Worm (Caenorhabditis elegans) whole organism, L4 larva: Measurements from ENCODE around the gene col-185.

ENCODE experiments used
- ama-1 ChIP-seq: fragments of 150-350 bp; optimal IDR thresholded peaks from 2 replicates; lab custom pipeline; 2014; ENCODE audit warnings: inconsistent platforms, mixed read lengths
- ctbp-1 ChIP-seq: fragments of 200-800 bp; sonication (Bioruptor generic); IDR thresholded peaks from 2 replicates; pipeline ENCODE4 v1.3.6; 2022; ENCODE audit warnings: missing genetic modification reagents, missing genetic modification characterization, missing compliant biosample characterization
- fkh-10 ChIP-seq: fragments of 150-350 bp; optimal IDR thresholded peaks from 2 replicates; lab custom pipeline; 2014; ENCODE audit warnings: missing biosample characterization, missing genetic modification reagents, missing genetic modification characterization
- pha-4 ChIP-seq, 2 experiments: fragments of 150-350 bp in 1 of 2; fragments of 200-800 bp in 1 of 2; sonication (Bioruptor generic) in 1 of 2; IDR thresholded peaks in 1 of 2; optimal IDR thresholded peaks in 1 of 2; 2 replicates each; pipeline versions ENCODE4 v1.3.6 to Lab custom; 2014 to 2022; ENCODE audit warnings: missing genetic modification characterization in 2 of 2, missing genetic modification reagents in 2 of 2, missing biosample characterization in 1 of 2, missing compliant biosample characterization in 1 of 2
- tag-97 ChIP-seq: fragments of 200-800 bp; sonication (Bioruptor generic); IDR thresholded peaks from 2 replicates; pipeline ENCODE4 v1.3.6; 2022; ENCODE audit warnings: missing genetic modification characterization, missing compliant biosample characterization

DNA sequence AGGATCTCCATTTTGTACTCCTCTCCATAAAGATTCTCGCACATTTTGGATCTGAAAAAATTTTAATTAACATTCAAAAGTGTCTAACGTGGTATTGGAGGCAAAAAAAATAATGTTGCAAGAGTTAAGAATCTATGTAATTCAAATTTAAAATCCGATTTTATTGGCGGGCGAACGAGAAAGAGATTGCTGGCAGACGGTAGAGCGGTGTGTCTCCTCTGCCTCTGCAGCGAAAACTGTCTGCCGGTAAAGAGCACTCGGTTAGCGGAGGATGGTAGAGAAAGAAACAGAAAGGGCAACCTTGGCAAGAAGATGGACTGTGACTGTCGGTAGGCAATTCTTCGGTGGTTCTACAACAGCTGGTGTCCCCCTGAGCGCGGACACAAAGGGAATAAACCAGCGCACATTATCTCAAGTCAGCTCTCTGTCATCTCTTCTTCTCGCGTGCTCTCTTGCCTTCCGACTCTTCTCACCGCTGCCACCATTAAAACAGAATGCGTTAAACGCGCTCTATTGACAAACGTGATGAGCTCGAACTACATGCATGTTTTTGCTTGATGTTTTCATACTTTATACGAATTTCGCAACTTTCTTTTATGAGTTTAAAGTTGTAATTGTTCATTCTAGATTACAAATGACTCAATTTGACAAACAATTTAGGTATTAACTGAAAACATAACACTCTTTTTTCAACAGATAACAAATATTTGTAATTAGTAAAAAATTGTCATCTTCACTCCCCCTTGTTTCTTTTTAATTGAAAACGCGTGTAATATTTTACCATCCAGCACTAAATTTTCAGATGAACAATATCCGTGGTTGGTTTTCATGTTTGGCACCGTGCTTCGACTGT is 8.2 kb upstream of the col-185 start, which contains the start of the genes cdk-4 and F18H3.1:
- no peak for TF ChIP-seq ama-1 (lab: Kevin White, UChicago)
- no peak for TF ChIP-seq fkh-10 (GFP tag; lab: Kevin White, UChicago)
- no peak for TF ChIP-seq pha-4 (GFP tag; IDR thresholded peaks at IDR 0.05; lab: Robert Waterston, UW)
- no peak for TF ChIP-seq pha-4 (tag; optimal IDR thresholded peaks at IDR 0.05; lab: Kevin White, UChicago)
- no peak for TF ChIP-seq tag-97 (GFP tag; lab: Robert Waterston, UW)
- TF ChIP-seq ctbp-1 (GFP tag; lab: Robert Waterston, UW) = no peak
